Worm (Caenorhabditis elegans): ENCODE results near the gene srh-74.

ce11 chrV:11002434-11002833 is 46.1 kb downstream of the srh-74 start, which contains the start of gene F53B7.4:
- TF ChIP-seq ama-1 (optimal IDR thresholded peaks at IDR 0.05) (no peak), F13C5.2 (tag; optimal IDR thresholded peaks at IDR 0.05) (no peak), tbx-37 (GFP tag; conservative IDR thresholded peaks at IDR 0.05) (no peak), B0310.2 (tag; optimal IDR thresholded peaks at IDR 0.05) (no peak), sea-1 (GFP tag; conservative IDR thresholded peaks at IDR 0.05) (no peak), ets-7 (tag; optimal IDR thresholded peaks at IDR 0.05) (no peak), flt-1 (GFP tag; IDR thresholded peaks at IDR 0.05) (no peak)

Data from whole organism, early embryonic.